Fruit fly (Drosophila melanogaster) whole organism, pupa: ENCODE results near the gene Ugt301D1.

Experiments used
- CG10348 ChIP-seq: fragments of 200-800 bp; sonication (Bioruptor generic); IDR thresholded peaks from 2 replicates; pipeline ENCODE4 v1.3.6; 2022; ENCODE audit warnings: missing biosample characterization, missing genetic modification characterization
- CG12605 ChIP-seq: fragments of 200-800 bp; sonication (Bioruptor generic); IDR thresholded peaks from 2 replicates; pipeline ENCODE4 v1.3.6; 2022; ENCODE audit warnings: missing biosample characterization, missing genetic modification characterization
- CG13204 ChIP-seq: fragments of 200-800 bp; sonication (Bioruptor generic); optimal IDR thresholded peaks from 2 replicates; lab custom pipeline; 2018; ENCODE audit warnings: missing biosample characterization, mild to moderate bottlenecking, missing genetic modification characterization, moderate library complexity
- CG14655 ChIP-seq: fragments of 200-800 bp; sonication (Bioruptor generic); optimal IDR thresholded peaks from 3 replicates; lab custom pipeline; 2017; ENCODE audit warnings: mild to moderate bottlenecking, missing biosample characterization, missing genetic modification reagents, missing genetic modification characterization
- CG15710 ChIP-seq: fragments of 200-800 bp; sonication (Bioruptor generic); optimal IDR thresholded peaks from 2 replicates; lab custom pipeline; 2018; ENCODE audit warnings: missing biosample characterization, mild to moderate bottlenecking, missing genetic modification characterization, moderate library complexity
- CG17806 ChIP-seq: fragments of 200-800 bp; sonication (Bioruptor generic); optimal IDR thresholded peaks from 2 replicates; lab custom pipeline; 2018; ENCODE audit warnings: missing biosample characterization, mild to moderate bottlenecking, missing genetic modification characterization, moderate library complexity
- CG32121 ChIP-seq: fragments of 200-800 bp; sonication (Bioruptor generic); IDR thresholded peaks from 2 replicates; pipeline ENCODE4 v1.3.6; 2022; ENCODE audit warnings: missing biosample characterization, missing genetic modification characterization
- CG34367 ChIP-seq: fragments of 200-800 bp; sonication (Bioruptor generic); optimal IDR thresholded peaks from 2 replicates; lab custom pipeline; 2018; ENCODE audit warnings: missing biosample characterization, mild to moderate bottlenecking, missing genetic modification characterization
- CG4496 ChIP-seq: fragments of 200-800 bp; sonication (Bioruptor generic); IDR thresholded peaks from 3 replicates; pipeline ENCODE4 v1.3.6; 2022; ENCODE audit warnings: missing biosample characterization, missing genetic modification characterization
- CG8159 ChIP-seq: fragments of 200-800 bp; sonication (Bioruptor generic); optimal IDR thresholded peaks from 3 replicates; lab custom pipeline; 2018; ENCODE audit warnings: missing biosample characterization, mild to moderate bottlenecking, missing genetic modification characterization, moderate library complexity
- CG8301 ChIP-seq: fragments of 200-800 bp; sonication (Bioruptor generic); optimal IDR thresholded peaks from 2 replicates; lab custom pipeline; 2018; ENCODE audit warnings: missing biosample characterization, mild to moderate bottlenecking, missing genetic modification characterization
- CG9948 ChIP-seq: fragments of 200-800 bp; sonication (Bioruptor generic); optimal IDR thresholded peaks from 2 replicates; lab custom pipeline; 2018; ENCODE audit warnings: missing biosample characterization, mild to moderate bottlenecking, missing genetic modification characterization, moderate library complexity
- D1 ChIP-seq: fragments of 200-800 bp; sonication (Bioruptor generic); optimal IDR thresholded peaks from 2 replicates; lab custom pipeline; 2018; ENCODE audit warnings: missing biosample characterization, mild to moderate bottlenecking, missing genetic modification characterization, moderate library complexity
- EcR ChIP-seq: fragments of 200-800 bp; sonication (Bioruptor generic); optimal IDR thresholded peaks from 3 replicates; lab custom pipeline; 2019; ENCODE audit warnings: missing biosample characterization, missing genetic modification characterization, mild to moderate bottlenecking, moderate library complexity, missing genetic modification reagents
- Ets98B ChIP-seq: fragments of 200-800 bp; sonication (Bioruptor generic); IDR thresholded peaks from 2 replicates; pipeline ENCODE4 v1.3.6; 2022; ENCODE audit warnings: missing biosample characterization, missing genetic modification characterization
- Pif1A ChIP-seq: fragments of 200-800 bp; sonication (Bioruptor generic); optimal IDR thresholded peaks from 3 replicates; lab custom pipeline; 2016; ENCODE audit warnings: missing biosample characterization, missing genetic modification characterization
- Pif1B ChIP-seq: fragments of 200-800 bp; sonication (Bioruptor generic); optimal IDR thresholded peaks from 3 replicates; lab custom pipeline; 2016; ENCODE audit warnings: missing biosample characterization, missing genetic modification characterization
- Snoo ChIP-seq: fragments of 200-800 bp; sonication (Bioruptor generic); optimal IDR thresholded peaks from 3 replicates; lab custom pipeline; 2017; ENCODE audit warnings: missing biosample characterization, mild to moderate bottlenecking, missing genetic modification characterization, inconsistent platforms
- fd96Ca ChIP-seq: fragments of 200-800 bp; sonication (Bioruptor generic); IDR thresholded peaks from 3 replicates; pipeline ENCODE4 v1.3.6; 2022; ENCODE audit warnings: missing biosample characterization, missing genetic modification characterization
- gl ChIP-seq: fragments of 200-800 bp; sonication (Bioruptor generic); optimal IDR thresholded peaks from 2 replicates; lab custom pipeline; 2018; ENCODE audit warnings: missing biosample characterization, mild to moderate bottlenecking, missing genetic modification characterization
- rn ChIP-seq: fragments of 200-800 bp; sonication (Bioruptor generic); IDR thresholded peaks from 2 replicates; pipeline ENCODE4 v1.3.6; 2022; ENCODE audit warnings: missing biosample characterization, missing genetic modification characterization

The Ugt301D1 gene

DNA sequence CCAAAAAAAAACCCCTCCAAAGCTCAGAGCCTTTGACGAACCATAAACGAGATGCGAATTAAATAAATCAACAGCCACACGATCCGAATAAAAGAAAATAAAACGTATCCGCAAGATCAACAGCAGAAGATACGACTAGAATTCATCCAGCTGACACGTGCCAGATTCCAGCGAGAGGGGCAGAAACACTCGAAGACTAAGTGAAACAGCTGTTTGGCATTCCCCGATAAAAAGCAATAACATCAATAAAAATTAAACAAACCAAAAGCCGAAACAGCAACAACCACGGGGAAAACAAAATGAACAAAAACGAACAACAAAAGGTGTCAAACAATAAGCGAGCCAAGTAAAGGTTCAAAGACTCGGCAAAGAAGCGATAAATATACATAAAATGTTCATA lies 49.7 kb downstream of the Ugt301D1 start:
- no peak for TF ChIP-seq Pif1B (GFP tag; lab: Kevin White, UChicago)
- no peak for TF ChIP-seq CG13204 (GFP tag; lab: Kevin White, UChicago)
- TF ChIP-seq D1 = no peak
- no peak for TF ChIP-seq CG34367 (tag; lab: Kevin White, UChicago)
- no peak for TF ChIP-seq CG17806 (tag; lab: Kevin White, UChicago)
- no peak for TF ChIP-seq CG8301
- no peak for TF ChIP-seq gl
- no peak for TF ChIP-seq Ets98B
- no peak for TF ChIP-seq fd96Ca (GFP tag; lab: Robert Waterston, UW)
- no peak for TF ChIP-seq Snoo (tag; lab: Kevin White, UChicago)
- no peak for TF ChIP-seq CG12605 (GFP tag; lab: Robert Waterston, UW)
- TF ChIP-seq CG32121 (GFP tag; lab: Robert Waterston, UW) = no peak
- TF ChIP-seq EcR = no peak
- no peak for TF ChIP-seq Pif1A (GFP tag; lab: Kevin White, UChicago)
- TF ChIP-seq CG9948 = no peak
- TF ChIP-seq rn (GFP tag; lab: Robert Waterston, UW) = no peak
- TF ChIP-seq CG8159 (tag; lab: Kevin White, UChicago) = no peak
- no peak for TF ChIP-seq CG10348
- TF ChIP-seq CG15710 (tag; lab: Kevin White, UChicago) = no peak
- no peak for TF ChIP-seq CG4496

DNA sequence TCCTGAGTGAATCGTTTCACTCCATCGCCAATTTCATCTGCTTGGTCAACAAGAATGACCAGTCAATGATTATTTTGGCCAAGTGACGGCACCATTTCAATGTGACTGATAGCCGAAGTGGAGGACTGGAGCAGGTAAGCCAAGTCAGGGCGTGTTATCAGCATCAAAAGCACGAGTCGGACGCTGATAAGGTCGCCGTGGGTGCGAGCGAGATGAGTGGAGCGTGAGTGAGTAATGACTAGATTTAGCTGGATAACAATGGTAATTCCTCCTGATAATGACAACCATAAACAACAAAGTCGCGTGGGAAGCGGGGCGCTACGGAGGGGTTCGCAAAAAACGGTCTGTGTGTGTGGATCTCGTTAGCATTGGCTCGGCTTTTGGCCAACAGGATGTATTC lies 51.7 kb downstream of the Ugt301D1 start:
- TF ChIP-seq Ets98B (no peak), CG17806 (tag; lab: Kevin White, UChicago) (no peak), CG8301 (no peak), CG13204 (GFP tag; lab: Kevin White, UChicago) (no peak), CG8159 (tag; lab: Kevin White, UChicago) (no peak), CG9948 (no peak), CG12605 (GFP tag; lab: Robert Waterston, UW) (no peak), Pif1B (GFP tag; lab: Kevin White, UChicago) (no peak), CG15710 (tag; lab: Kevin White, UChicago) (no peak), fd96Ca (GFP tag; lab: Robert Waterston, UW) (no peak), EcR (no peak), Snoo (tag; lab: Kevin White, UChicago) (no peak), CG14655 (no peak), CG32121 (GFP tag; lab: Robert Waterston, UW) (no peak), gl (no peak), rn (GFP tag; lab: Robert Waterston, UW) (no peak)
- TF ChIP-seq, all 21 proteins: peak for 0

DNA sequence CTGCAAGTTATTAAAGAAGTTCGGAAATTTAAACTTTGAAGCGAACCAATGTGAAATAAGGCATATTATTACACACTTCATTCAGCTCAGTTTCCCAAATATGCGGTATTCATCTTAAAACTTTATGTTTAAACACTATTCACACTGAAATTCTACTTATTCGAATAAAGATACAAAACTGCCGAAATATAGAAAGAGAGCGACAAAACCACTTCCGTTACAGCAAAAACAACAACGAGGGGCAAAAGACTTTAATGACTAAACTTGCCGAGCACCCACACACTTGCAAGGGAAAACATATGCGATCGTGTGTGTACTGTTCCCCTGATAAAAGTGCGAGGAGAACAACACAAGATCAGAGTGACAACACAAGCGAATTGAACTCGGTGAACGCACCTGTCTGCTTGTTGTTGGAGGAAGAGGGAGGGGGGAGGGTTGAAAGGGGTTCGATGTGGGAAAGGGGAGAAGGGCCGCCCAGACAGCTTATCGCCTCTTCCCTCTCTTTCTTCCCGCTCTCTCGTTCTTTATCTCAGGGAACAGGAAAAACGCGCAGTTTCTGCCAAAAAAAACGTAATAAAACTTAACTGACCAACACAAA lies 52.3 kb downstream of the Ugt301D1 start:
- peak; percentile 10 for TF ChIP-seq CG13204 (GFP tag; lab: Kevin White, UChicago)
- no peak for TF ChIP-seq CG17806 (tag; lab: Kevin White, UChicago)
- peak; percentile 27; the same call in 1 of the 3 replicates for TF ChIP-seq fd96Ca (GFP tag; lab: Robert Waterston, UW)
- no peak for TF ChIP-seq CG10348
- peak; percentile 69 for TF ChIP-seq Snoo (tag; lab: Kevin White, UChicago)
- no peak for TF ChIP-seq gl
- no peak for TF ChIP-seq Pif1B (GFP tag; lab: Kevin White, UChicago)
- no peak for TF ChIP-seq Pif1A (GFP tag; lab: Kevin White, UChicago)
- no peak for TF ChIP-seq CG8159 (tag; lab: Kevin White, UChicago)
- no peak for TF ChIP-seq CG34367 (tag; lab: Kevin White, UChicago)
- TF ChIP-seq CG9948 = no peak
- no peak for TF ChIP-seq D1
- TF ChIP-seq CG14655 = no peak
- TF ChIP-seq CG8301 = no peak
- no peak for TF ChIP-seq CG15710 (tag; lab: Kevin White, UChicago)
- TF ChIP-seq CG12605 (GFP tag; lab: Robert Waterston, UW) = no peak
- peak; percentile 86 for TF ChIP-seq EcR
- no peak for TF ChIP-seq rn (GFP tag; lab: Robert Waterston, UW)
- 0 out of 3 replicates have a peak, but pooled peaks have one; percentile 40 for TF ChIP-seq CG4496
- TF ChIP-seq CG32121 (GFP tag; lab: Robert Waterston, UW) = 0 out of 2 replicates have a peak, but pooled peaks have one; percentile 20
- no peak for TF ChIP-seq Ets98B
- TF ChIP-seq, all 21 proteins: peak for 6

DNA sequence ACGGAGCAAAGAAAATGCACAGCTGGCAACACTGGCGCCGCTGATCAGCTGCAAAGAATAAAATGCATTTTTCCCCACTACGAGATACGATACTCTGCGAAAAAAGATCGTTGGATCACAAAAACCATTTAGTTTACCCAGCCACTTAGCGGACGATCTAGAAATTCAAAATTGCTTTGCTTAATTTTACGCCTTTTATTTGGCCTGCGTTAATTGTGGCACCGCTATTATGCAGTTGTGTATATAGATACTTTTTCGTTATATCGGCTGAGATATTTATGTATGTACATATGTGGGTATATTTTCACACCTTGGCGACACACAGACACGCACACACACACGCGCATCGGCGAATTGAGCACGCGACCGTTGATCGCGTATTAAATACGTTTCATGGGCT lies 53.2 kb downstream of the Ugt301D1 start:
- TF ChIP-seq CG12605 (GFP tag; lab: Robert Waterston, UW) (peak; percentile 4; the same call in 1 of the 2 replicates), fd96Ca (GFP tag; lab: Robert Waterston, UW) (no peak)
